Comparison of ENCODE assay signal across 3 fruit fly cellular contexts in genomic region chrX:17683506-17683858, dm6.
TF ChIP-seq lines count a peak whose summit lies in the region.

No protein-coding gene starts in this region.

- TF ChIP-seq CTCF in whole organism, embryonic (GFP tag; optimal IDR thresholded peaks at IDR 0.05; lab: Kevin White, UChicago), result no peak

TF ChIP-seq in whole organism, embryonic, 481 proteins besides CTCF, POLR2A, EP300 and RAD21 (continues in another document):
- TF ChIP-seq Sry-β (GFP tag; optimal IDR thresholded peaks at IDR 0.05; lab: Kevin White, UChicago) (peak; percentile 50), CG2116 (GFP tag; optimal IDR thresholded peaks at IDR 0.05; lab: Kevin White, UChicago) (no peak), Deaf1 (tag; optimal IDR thresholded peaks at IDR 0.05; lab: Kevin White, UChicago) (peak; percentile 31), grn (GFP tag; optimal IDR thresholded peaks at IDR 0.05; lab: Kevin White, UChicago) (no peak), Hr78 (GFP tag; optimal IDR thresholded peaks at IDR 0.05; lab: Kevin White, UChicago) (peak in 1 of 2 experiments; percentile 84), CG15011 (GFP tag; optimal IDR thresholded peaks at IDR 0.05; lab: Kevin White, UChicago) (no peak), Rfx (GFP tag; IDR thresholded peaks at IDR 0.05; lab: Robert Waterston, UW) (peak; percentile 4; the same call in 1 of the 2 replicates), Trl (optimal IDR thresholded peaks at IDR 0.05; lab: Kevin White, UChicago) (peak in 1 of 2 experiments; percentile 4), Trl (GFP tag; optimal IDR thresholded peaks at IDR 0.05; lab: Kevin White, UChicago) (no peak), CG1233 (GFP tag; optimal IDR thresholded peaks at IDR 0.05; lab: Kevin White, UChicago) (no peak), PHDP (tag; optimal IDR thresholded peaks at IDR 0.05; lab: Kevin White, UChicago) (no peak), eve (GFP tag; optimal IDR thresholded peaks at IDR 0.05; lab: Kevin White, UChicago) (no peak), CG1832 (GFP tag; optimal IDR thresholded peaks at IDR 0.05; lab: Kevin White, UChicago) (no peak), CG8290 (GFP tag; optimal IDR thresholded peaks at IDR 0.05; lab: Kevin White, UChicago) (no peak), CG8290 (tag; optimal IDR thresholded peaks at IDR 0.05; lab: Kevin White, UChicago) (peak in 1 of 2 experiments; percentile 44), Med (GFP tag; lab: Kevin White, UChicago) (peak; percentile 8), CG15514 (GFP tag; optimal IDR thresholded peaks at IDR 0.05; lab: Kevin White, UChicago) (no peak), CG30431 (GFP tag; optimal IDR thresholded peaks at IDR 0.05; lab: Kevin White, UChicago) (no peak), CG9727 (GFP tag; optimal IDR thresholded peaks at IDR 0.05; lab: Kevin White, UChicago) (peak; percentile 14), inv (GFP tag; IDR thresholded peaks at IDR 0.05; lab: Robert Waterston, UW; ENCODE audit: partially characterized antibody) (0 out of 2 replicates have a peak, but pooled peaks have one; percentile 7), chinmo (GFP tag; IDR thresholded peaks at IDR 0.05; lab: Robert Waterston, UW; ENCODE audit: partially characterized antibody) (0 out of 4 replicates have a peak, but pooled peaks have one; percentile 35), Max (GFP tag; optimal IDR thresholded peaks at IDR 0.05; lab: Kevin White, UChicago) (no peak), CG12942 (GFP tag; optimal IDR thresholded peaks at IDR 0.05; lab: Kevin White, UChicago) (no peak), HLHmδ (GFP tag; optimal IDR thresholded peaks at IDR 0.05; lab: Kevin White, UChicago) (no peak), tx (GFP tag; optimal IDR thresholded peaks at IDR 0.05; lab: Kevin White, UChicago) (no peak), Ets97D (GFP tag; optimal IDR thresholded peaks at IDR 0.05; lab: Kevin White, UChicago) (no peak), CG17385 (GFP tag; optimal IDR thresholded peaks at IDR 0.05; lab: Kevin White, UChicago) (peak; percentile 56), fd3F (GFP tag; optimal IDR thresholded peaks at IDR 0.05; lab: Kevin White, UChicago) (no peak), Ets65A (GFP tag; lab: Kevin White, UChicago) (no peak), CG7271 (tag; optimal IDR thresholded peaks at IDR 0.05; lab: Kevin White, UChicago) (no peak)

TF ChIP-seq in whole organism, pupa, 21 proteins besides CTCF, POLR2A, EP300 and RAD21:
- TF ChIP-seq EcR (GFP tag; optimal IDR thresholded peaks at IDR 0.05; lab: Kevin White, UChicago) (peak; percentile 8), CG32121 (GFP tag; IDR thresholded peaks at IDR 0.05; lab: Robert Waterston, UW) (no peak), Pif1B (GFP tag; optimal IDR thresholded peaks at IDR 0.05; lab: Kevin White, UChicago) (no peak), CG8159 (tag; optimal IDR thresholded peaks at IDR 0.05; lab: Kevin White, UChicago) (no peak), CG4496 (GFP tag; IDR thresholded peaks at IDR 0.05; lab: Robert Waterston, UW) (no peak)

TF ChIP-seq in whole organism, wandering third instar larva, 38 proteins besides CTCF, POLR2A, EP300 and RAD21:
- TF ChIP-seq psq (GFP tag; optimal IDR thresholded peaks at IDR 0.05; lab: Kevin White, UChicago), result peak; percentile 36
- TF ChIP-seq foxo (GFP tag; optimal IDR thresholded peaks at IDR 0.05; lab: Kevin White, UChicago), result no peak
- TF ChIP-seq Dfd (GFP tag; optimal IDR thresholded peaks at IDR 0.05; lab: Kevin White, UChicago), result no peak
- TF ChIP-seq h (GFP tag; optimal IDR thresholded peaks at IDR 0.05; lab: Kevin White, UChicago), result no peak
- no peak for TF ChIP-seq GATAd (GFP tag; optimal IDR thresholded peaks at IDR 0.05; lab: Kevin White, UChicago)
- TF ChIP-seq Hr78 (GFP tag; optimal IDR thresholded peaks at IDR 0.05; lab: Kevin White, UChicago), result no peak
- peak; percentile 58 for TF ChIP-seq woc (GFP tag; optimal IDR thresholded peaks at IDR 0.05; lab: Kevin White, UChicago)
- TF ChIP-seq sv (GFP tag; optimal IDR thresholded peaks at IDR 0.05; lab: Kevin White, UChicago), result no peak
- no peak for TF ChIP-seq Jra (GFP tag; optimal IDR thresholded peaks at IDR 0.05; lab: Kevin White, UChicago)
- no peak for TF ChIP-seq dmrt93B (GFP tag; optimal IDR thresholded peaks at IDR 0.05; lab: Kevin White, UChicago)
- TF ChIP-seq Sp1 (GFP tag; optimal IDR thresholded peaks at IDR 0.05; lab: Kevin White, UChicago), result no peak
- TF ChIP-seq Myc (optimal IDR thresholded peaks at IDR 0.05; lab: Kevin White, UChicago), result peak; percentile 46
- TF ChIP-seq Mio (GFP tag; optimal IDR thresholded peaks at IDR 0.05; lab: Kevin White, UChicago), result no peak
- no peak for TF ChIP-seq rgr (GFP tag; optimal IDR thresholded peaks at IDR 0.05; lab: Kevin White, UChicago)
- no peak for TF ChIP-seq OdsH (GFP tag; optimal IDR thresholded peaks at IDR 0.05; lab: Kevin White, UChicago)
- no peak for TF ChIP-seq ey (GFP tag; optimal IDR thresholded peaks at IDR 0.05; lab: Kevin White, UChicago)

Comparison
In these comparisons a context has a peak if more than half of its experiments do, and no peak if none do; other contexts are left out.
1. Of the 10 proteins assayed by ChIP-seq in both whole organism, embryonic and whole organism, wandering third instar larva: peak only in whole organism, embryonic: none; only in whole organism, wandering third instar larva: psq; in both: none; in neither: 8; mixed calls (peak in some experiments, not most) for 1.